Fruit fly (Drosophila melanogaster) whole organism, adult: ENCODE results near the gene p-cup.

ENCODE experiments used
- CG11617 ChIP-seq: fragments of 200-800 bp; sonication (Bioruptor generic); optimal IDR thresholded peaks from 2 replicates; lab custom pipeline; 2017; ENCODE audit warnings: mild to moderate bottlenecking, missing biosample characterization, missing genetic modification reagents, missing genetic modification characterization
- CG14711 ChIP-seq: fragments of 200-800 bp; sonication (Bioruptor generic); optimal IDR thresholded peaks from 2 replicates; lab custom pipeline; 2018; ENCODE audit warnings: missing biosample characterization, mild to moderate bottlenecking, missing genetic modification characterization, moderate library complexity
- CG5204 ChIP-seq: fragments of 200-800 bp; sonication (Bioruptor generic); optimal IDR thresholded peaks from 2 replicates; lab custom pipeline; 2016; ENCODE audit warnings: missing biosample characterization, missing genetic modification characterization
- CG7045 ChIP-seq: fragments of 200-800 bp; sonication (Bioruptor generic); optimal IDR thresholded peaks from 2 replicates; lab custom pipeline; 2017; ENCODE audit warnings: missing biosample characterization, mild to moderate bottlenecking, missing genetic modification characterization
- Clk ChIP-seq: fragments of 200-800 bp; sonication (Bioruptor generic); optimal IDR thresholded peaks from 2 replicates; lab custom pipeline; 2017; ENCODE audit warnings: missing biosample characterization, missing genetic modification characterization
- Crg-1 ChIP-seq: fragments of 200-800 bp; sonication (Bioruptor generic); optimal IDR thresholded peaks from 2 replicates; lab custom pipeline; 2016; ENCODE audit warnings: missing biosample characterization, missing genetic modification characterization
- Mnt ChIP-seq: fragments of 200-800 bp; sonication (Bioruptor generic); optimal IDR thresholded peaks from 2 replicates; lab custom pipeline; 2016; ENCODE audit warnings: missing biosample characterization, mild to moderate bottlenecking, missing genetic modification characterization
- cnc ChIP-seq, 2 experiments: fragments of >200 bp; optimal IDR thresholded peaks; 2 replicates each; lab custom pipeline; 2017
- kay ChIP-seq: fragments of 200-800 bp; sonication (Bioruptor generic); peaks from one replicate; lab custom pipeline; 2016; ENCODE audit warnings: missing biosample characterization, missing genetic modification characterization, borderline replicate concordance
- ovo ChIP-seq: fragments of 200-800 bp; sonication (Bioruptor generic); optimal IDR thresholded peaks from 2 replicates; lab custom pipeline; 2016; ENCODE audit warnings: missing biosample characterization, missing genetic modification characterization
- pad ChIP-seq: fragments of 200-800 bp; sonication (Bioruptor generic); optimal IDR thresholded peaks from 3 replicates; lab custom pipeline; 2017; ENCODE audit warnings: missing biosample characterization, missing genetic modification characterization, mild to moderate bottlenecking, moderate library complexity, missing genetic modification reagents
- toe ChIP-seq: fragments of 200-800 bp; sonication (Bioruptor generic); optimal IDR thresholded peaks from 2 replicates; lab custom pipeline; 2016; ENCODE audit warnings: missing biosample characterization, missing genetic modification characterization

DNA sequence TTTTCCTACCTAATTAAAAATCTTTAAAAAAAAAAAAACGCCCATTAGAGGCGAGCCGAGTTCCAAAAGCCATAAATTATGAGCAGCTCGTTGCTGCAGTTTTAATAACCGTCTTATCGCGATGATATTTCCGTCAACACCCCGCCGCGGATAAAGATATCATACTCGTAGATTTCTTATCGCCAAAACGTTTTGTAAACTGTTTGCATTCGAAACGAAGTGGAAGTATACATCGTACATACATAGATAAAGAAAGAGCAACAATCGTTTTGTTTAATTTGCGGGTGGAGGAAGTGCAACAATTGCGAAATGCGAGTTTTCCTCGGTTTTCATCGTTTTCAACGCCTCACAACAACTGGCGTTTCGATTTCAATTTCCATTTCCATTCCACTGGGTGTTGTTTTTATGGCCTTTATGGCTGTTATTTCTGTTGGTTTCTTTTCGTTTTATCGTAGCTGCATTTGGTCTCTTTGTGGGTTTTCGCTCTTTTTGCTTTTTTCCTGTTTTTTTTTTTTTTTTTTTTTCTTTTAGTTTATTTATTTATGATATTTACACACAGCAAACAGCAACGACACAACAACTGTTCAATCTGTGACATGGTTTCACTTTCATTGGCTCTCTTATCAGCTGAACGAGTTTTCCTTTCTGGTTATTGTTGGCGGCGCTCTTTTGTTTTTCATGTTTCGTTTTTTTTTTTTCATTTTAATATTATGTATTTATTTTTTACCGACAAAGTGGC, 24.5 kb upstream of the p-cup start:
- no peak for TF ChIP-seq kay (GFP tag; lab: Kevin White, UChicago)
- peak; percentile 44 for TF ChIP-seq Crg-1
- TF ChIP-seq toe = no peak
- TF ChIP-seq Mnt (GFP tag; lab: Kevin White, UChicago) = no peak
- TF ChIP-seq CG5204 (GFP tag; lab: Kevin White, UChicago) = no peak
- no peak for TF ChIP-seq CG14711 (tag; lab: Kevin White, UChicago)
- TF ChIP-seq ovo = no peak
- no peak for TF ChIP-seq CG7045
- no peak for TF ChIP-seq cnc (optimal IDR thresholded peaks at IDR 0.05; lab: Kevin White, UChicago)
- no peak for TF ChIP-seq pad (GFP tag; lab: Kevin White, UChicago)
- no peak for TF ChIP-seq Clk
- TF ChIP-seq CG11617 (GFP tag; lab: Kevin White, UChicago) = no peak
